Fruit fly (Drosophila melanogaster): ENCODE data around the gene melt.
A peak's percentile ranks its signal among the peaks of the same experiment; 100 is the strongest.

Gene melt

dm6 chr3L:7133699-7134655 is at the start of gene melt:
Gene melt (plus strand): TSS chr3L:7134516.
- TF ChIP-seq CG12768 (GFP tag; optimal IDR thresholded peaks at IDR 0.05) (peak; percentile 64), pad (GFP tag; optimal IDR thresholded peaks at IDR 0.05) (peak; percentile 62), CG7045 (GFP tag; optimal IDR thresholded peaks at IDR 0.05) (peak; percentile 73), CG1620 (GFP tag; optimal IDR thresholded peaks at IDR 0.05) (peak; percentile 50), toe (GFP tag; optimal IDR thresholded peaks at IDR 0.05) (peak; percentile 61), Clk (GFP tag; optimal IDR thresholded peaks at IDR 0.05) (peak; percentile 7), CG14711 (tag; optimal IDR thresholded peaks at IDR 0.05) (peak; percentile 51), Crg-1 (GFP tag; optimal IDR thresholded peaks at IDR 0.05) (peak; percentile 64), CG33017 (tag; optimal IDR thresholded peaks at IDR 0.05) (peak; percentile 55), Hr96 (GFP tag; optimal IDR thresholded peaks at IDR 0.05) (peak; percentile 77), Mnt (GFP tag; optimal IDR thresholded peaks at IDR 0.05) (peak; percentile 42), CG5204 (GFP tag; optimal IDR thresholded peaks at IDR 0.05) (peak; percentile 66), kay (GFP tag; ENCODE audit: borderline replicate concordance) (peak; percentile 94), cic (GFP tag; optimal IDR thresholded peaks at IDR 0.05) (peak; percentile 43), ovo (GFP tag; optimal IDR thresholded peaks at IDR 0.05) (peak; percentile 0), bab1 (GFP tag; optimal IDR thresholded peaks at IDR 0.05) (peak; percentile 84), CG11617 (GFP tag; optimal IDR thresholded peaks at IDR 0.05) (peak; percentile 72), cnc (optimal IDR thresholded peaks at IDR 0.05) (no peak), CG7101 (tag; optimal IDR thresholded peaks at IDR 0.05) (peak; percentile 66), tj (GFP tag; optimal IDR thresholded peaks at IDR 0.05) (no peak)

dm6 chr3L:7086093-7086492 is 48.2 kb upstream of the melt start:
- TF ChIP-seq Mnt (GFP tag; optimal IDR thresholded peaks at IDR 0.05) (no peak), toe (GFP tag; optimal IDR thresholded peaks at IDR 0.05) (no peak), pad (GFP tag; optimal IDR thresholded peaks at IDR 0.05) (no peak), CG11617 (GFP tag; optimal IDR thresholded peaks at IDR 0.05) (no peak), kay (GFP tag; ENCODE audit: borderline replicate concordance) (no peak), Crg-1 (GFP tag; optimal IDR thresholded peaks at IDR 0.05) (no peak), cic (GFP tag; optimal IDR thresholded peaks at IDR 0.05) (no peak), CG5204 (GFP tag; optimal IDR thresholded peaks at IDR 0.05) (no peak)

- TF ChIP-seq cic (GFP tag; optimal IDR thresholded peaks at IDR 0.05) (no peak), bab1 (GFP tag; optimal IDR thresholded peaks at IDR 0.05) (no peak), toe (GFP tag; optimal IDR thresholded peaks at IDR 0.05) (no peak), pad (GFP tag; optimal IDR thresholded peaks at IDR 0.05) (no peak), kay (GFP tag; ENCODE audit: borderline replicate concordance) (no peak), Mnt (GFP tag; optimal IDR thresholded peaks at IDR 0.05) (no peak), CG12768 (GFP tag; optimal IDR thresholded peaks at IDR 0.05) (no peak), Clk (GFP tag; optimal IDR thresholded peaks at IDR 0.05) (no peak), CG5204 (GFP tag; optimal IDR thresholded peaks at IDR 0.05) (no peak), cnc (optimal IDR thresholded peaks at IDR 0.05) (no peak), CG7045 (GFP tag; optimal IDR thresholded peaks at IDR 0.05) (no peak), Hr96 (GFP tag; optimal IDR thresholded peaks at IDR 0.05) (no peak), CG7101 (tag; optimal IDR thresholded peaks at IDR 0.05) (no peak)
These were observed 47.7 kb upstream of the melt start, which contains the start of gene Cpr65Ea for dm6 chr3L:7086558-7087059. Gene Cpr65Ea (minus strand): TSS chr3L:7086608.

- TF ChIP-seq cnc (optimal IDR thresholded peaks at IDR 0.05) = no peak
- no peak for TF ChIP-seq pad (GFP tag; optimal IDR thresholded peaks at IDR 0.05)
- no peak for TF ChIP-seq CG7101 (tag; optimal IDR thresholded peaks at IDR 0.05)
- TF ChIP-seq CG14711 (tag; optimal IDR thresholded peaks at IDR 0.05) = no peak
- no peak for TF ChIP-seq tj (GFP tag; optimal IDR thresholded peaks at IDR 0.05)
- TF ChIP-seq bab1 (GFP tag; optimal IDR thresholded peaks at IDR 0.05) = no peak
- no peak for TF ChIP-seq CG1620 (GFP tag; optimal IDR thresholded peaks at IDR 0.05)
- TF ChIP-seq Clk (GFP tag; optimal IDR thresholded peaks at IDR 0.05) = no peak
- TF ChIP-seq CG12768 (GFP tag; optimal IDR thresholded peaks at IDR 0.05) = no peak
These were observed 47.0 kb upstream of the melt start for dm6 chr3L:7087347-7087746.

dm6 chr3L:7088687-7089086 is 45.6 kb upstream of the melt start, which contains the start of gene Cpr65Eb:
Gene Cpr65Eb (minus strand): TSS chr3L:7088787.
- no peak for TF ChIP-seq tj (GFP tag; optimal IDR thresholded peaks at IDR 0.05)
- no peak for TF ChIP-seq CG5204 (GFP tag; optimal IDR thresholded peaks at IDR 0.05)
- TF ChIP-seq CG33017 (tag; optimal IDR thresholded peaks at IDR 0.05) = no peak
- TF ChIP-seq ovo (GFP tag; optimal IDR thresholded peaks at IDR 0.05) = no peak
- no peak for TF ChIP-seq CG1620 (GFP tag; optimal IDR thresholded peaks at IDR 0.05)
- no peak for TF ChIP-seq cnc (optimal IDR thresholded peaks at IDR 0.05)
- no peak for TF ChIP-seq CG12768 (GFP tag; optimal IDR thresholded peaks at IDR 0.05)
- TF ChIP-seq toe (GFP tag; optimal IDR thresholded peaks at IDR 0.05) = no peak
- no peak for TF ChIP-seq bab1 (GFP tag; optimal IDR thresholded peaks at IDR 0.05)
- TF ChIP-seq pad (GFP tag; optimal IDR thresholded peaks at IDR 0.05) = no peak
- TF ChIP-seq Hr96 (GFP tag; optimal IDR thresholded peaks at IDR 0.05) = no peak
- TF ChIP-seq CG7045 (GFP tag; optimal IDR thresholded peaks at IDR 0.05) = no peak
- no peak for TF ChIP-seq kay (GFP tag; ENCODE audit: borderline replicate concordance)

dm6 chr3L:7090764-7091163 is 43.6 kb upstream of the melt start:
- TF ChIP-seq tj (GFP tag; optimal IDR thresholded peaks at IDR 0.05) (no peak), ovo (GFP tag; optimal IDR thresholded peaks at IDR 0.05) (no peak), CG1620 (GFP tag; optimal IDR thresholded peaks at IDR 0.05) (no peak), CG12768 (GFP tag; optimal IDR thresholded peaks at IDR 0.05) (no peak), CG11617 (GFP tag; optimal IDR thresholded peaks at IDR 0.05) (no peak), toe (GFP tag; optimal IDR thresholded peaks at IDR 0.05) (no peak), Mnt (GFP tag; optimal IDR thresholded peaks at IDR 0.05) (no peak)
